Worm (Caenorhabditis elegans): ENCODE results near the gene nap-1.

ce11 chrIV:8367887-8368286, 11.2 kb downstream of the nap-1 start:
- no peak for TF ChIP-seq aha-1 (tag; optimal IDR thresholded peaks at IDR 0.05)
- TF ChIP-seq mep-1 (tag; optimal IDR thresholded peaks at IDR 0.05), result no peak
- no peak for TF ChIP-seq ces-1 (GFP tag; optimal IDR thresholded peaks at IDR 0.05)
- no peak for TF ChIP-seq nhr-76 (tag; optimal IDR thresholded peaks at IDR 0.05)
- no peak for TF ChIP-seq egl-27 (tag; optimal IDR thresholded peaks at IDR 0.05)
- no peak for TF ChIP-seq nhr-77 (tag; optimal IDR thresholded peaks at IDR 0.05)
- TF ChIP-seq skn-1 (tag; optimal IDR thresholded peaks at IDR 0.05), result no peak
- TF ChIP-seq sptf-1 (tag; optimal IDR thresholded peaks at IDR 0.05), result no peak
- TF ChIP-seq snpc-4 (tag; optimal IDR thresholded peaks at IDR 0.05), result no peak
- no peak for TF ChIP-seq lin-35 (GFP tag; optimal IDR thresholded peaks at IDR 0.05)
- no peak for TF ChIP-seq mef-2 (tag; optimal IDR thresholded peaks at IDR 0.05)
- no peak for TF ChIP-seq rnt-1 (tag; optimal IDR thresholded peaks at IDR 0.05)
- TF ChIP-seq ceh-82 (tag; optimal IDR thresholded peaks at IDR 0.05), result no peak
